Worm (Caenorhabditis elegans) whole organism, early embryonic: ENCODE data around the gene frpr-5.

Experiments
- aly-1 ChIP-seq: sonication (generic microtip); optimal IDR thresholded peaks from 2 replicates; lab custom pipeline; 2016; ENCODE audit warnings: missing genetic modification characterization, missing compliant biosample characterization
- ceh-36 ChIP-seq: sonication (generic microtip); optimal IDR thresholded peaks from 2 replicates; lab custom pipeline; 2016; ENCODE audit warnings: missing genetic modification characterization, inconsistent platforms, missing compliant biosample characterization
- scrt-1 ChIP-seq: fragments of 200-800 bp; sonication (Bioruptor generic); IDR thresholded peaks from 2 replicates; pipeline ENCODE4 v1.3.6; 2022; ENCODE audit warnings: missing genetic modification characterization, missing compliant biosample characterization

- TF ChIP-seq aly-1 (tag; lab: Kevin White, UChicago) = no peak
- TF ChIP-seq scrt-1 (GFP tag; lab: Robert Waterston, UW) = no peak
- TF ChIP-seq ceh-36 (tag; lab: Kevin White, UChicago) = no peak
Observed at ce11 chrV:13515115-13515514, 20.8 kb downstream of the frpr-5 start, which contains the start of gene semi-1.
